Worm (Caenorhabditis elegans) whole organism, L4 larva: ENCODE measurements around the gene rmh-2.
A peak's percentile ranks its signal among the peaks of the same experiment; 100 is the strongest.

Source experiments
- F10B5.3 ChIP-seq: sonication (generic microtip); optimal IDR thresholded peaks from 2 replicates; lab custom pipeline; 2016; ENCODE audit warnings: mild to moderate bottlenecking, missing genetic modification characterization, missing compliant biosample characterization
- R02D3.7 ChIP-seq: fragments of 150-350 bp; sonication (generic microtip); optimal IDR thresholded peaks from 3 replicates; lab custom pipeline; 2014; ENCODE audit warnings: missing biosample characterization, missing genetic modification characterization
- Y48G9A.11 ChIP-seq: fragments of 200-800 bp; sonication (Bioruptor generic); IDR thresholded peaks from 2 replicates; pipeline ENCODE4 v1.3.6; 2022; ENCODE audit warnings: missing genetic modification reagents, missing genetic modification characterization, missing compliant biosample characterization
- aha-1 ChIP-seq: fragments of 150-350 bp; peaks from one replicate; lab custom pipeline; 2014; ENCODE audit warnings: missing biosample characterization, missing genetic modification characterization
- ama-1 ChIP-seq: fragments of 150-350 bp; optimal IDR thresholded peaks from 2 replicates; lab custom pipeline; 2014; ENCODE audit warnings: inconsistent platforms, mixed read lengths
- arid-1 ChIP-seq: fragments of 200-800 bp; sonication (Bioruptor generic); conservative IDR thresholded peaks from 2 replicates; pipeline ENCODE4 v1.3.6; 2022; ENCODE audit warnings: missing genetic modification reagents, missing genetic modification characterization, missing compliant biosample characterization
- ceh-82 ChIP-seq: sonication (generic microtip); optimal IDR thresholded peaks from 2 replicates; lab custom pipeline; 2017; ENCODE audit warnings: missing biosample characterization, missing genetic modification characterization
- ctbp-1 ChIP-seq: fragments of 200-800 bp; sonication (Bioruptor generic); IDR thresholded peaks from 2 replicates; pipeline ENCODE4 v1.3.6; 2022; ENCODE audit warnings: missing genetic modification reagents, missing genetic modification characterization, missing compliant biosample characterization
- daf-16 ChIP-seq, 3 experiments: sonication (generic microtip); optimal IDR thresholded peaks; 2 replicates each; lab custom pipeline; 2016 to 2017; ENCODE audit warnings: missing genetic modification characterization in 3 of 3, missing genetic modification reagents in 3 of 3, mild to moderate bottlenecking in 2 of 3, missing compliant biosample characterization in 2 of 3, missing biosample characterization in 1 of 3, moderate library complexity in 1 of 3
- dpl-1 ChIP-seq: fragments of 150-350 bp; optimal IDR thresholded peaks from 2 replicates; lab custom pipeline; 2014; ENCODE audit warnings: missing biosample characterization, missing genetic modification reagents, missing genetic modification characterization
- egl-27 ChIP-seq: sonication (generic microtip); optimal IDR thresholded peaks from 3 replicates; lab custom pipeline; 2017; ENCODE audit warnings: missing biosample characterization, missing genetic modification reagents, missing genetic modification characterization
- egl-43 ChIP-seq: fragments of 200-800 bp; sonication (Bioruptor generic); IDR thresholded peaks from 2 replicates; pipeline ENCODE4 v1.3.6; 2022; ENCODE audit warnings: missing genetic modification reagents, missing genetic modification characterization, missing compliant biosample characterization
- gei-8 ChIP-seq: fragments of 200-800 bp; sonication (Bioruptor generic); optimal IDR thresholded peaks from 2 replicates; lab custom pipeline; 2018; ENCODE audit warnings: mild to moderate bottlenecking, missing genetic modification characterization, missing compliant biosample characterization
- hif-1 ChIP-seq, 2 experiments: sonication (generic microtip); optimal IDR thresholded peaks; 2 replicates each; lab custom pipeline; 2016 to 2017; ENCODE audit warnings: missing compliant biosample characterization in 2 of 2, missing genetic modification characterization in 2 of 2, missing genetic modification reagents in 2 of 2, missing genotype in 2 of 2, mild to moderate bottlenecking in 1 of 2
- hlh-11 ChIP-seq: fragments of 200-800 bp; sonication (Bioruptor generic); optimal IDR thresholded peaks from 2 replicates; lab custom pipeline; 2018; ENCODE audit warnings: mild to moderate bottlenecking, missing genetic modification characterization, missing compliant biosample characterization
- hlh-30 ChIP-seq: sonication (generic microtip); optimal IDR thresholded peaks from 2 replicates; lab custom pipeline; 2017; ENCODE audit warnings: antibody characterized with exemption, mild to moderate bottlenecking, missing genetic modification characterization, missing compliant biosample characterization; ENCODE audit not compliant: insufficient read depth
- hmg-1.1 ChIP-seq: fragments of 200-800 bp; sonication (Bioruptor generic); IDR thresholded peaks from 2 replicates; pipeline ENCODE4 v1.3.6; 2022; ENCODE audit warnings: missing genetic modification reagents, missing genetic modification characterization, missing compliant biosample characterization
- lin-15B ChIP-seq: fragments of 150-350 bp; sonication (generic microtip); optimal IDR thresholded peaks from 3 replicates; lab custom pipeline; 2014; ENCODE audit warnings: missing biosample characterization, missing genetic modification characterization
- lin-38 ChIP-seq: fragments of 200-800 bp; sonication (Bioruptor generic); IDR thresholded peaks from 2 replicates; pipeline ENCODE4 v1.3.6; 2022; ENCODE audit warnings: missing genetic modification reagents, missing genetic modification characterization, missing compliant biosample characterization
- lir-3 ChIP-seq: sonication (generic microtip); optimal IDR thresholded peaks from 2 replicates; lab custom pipeline; 2016; ENCODE audit warnings: mild to moderate bottlenecking, missing genetic modification characterization, missing compliant biosample characterization
- lsy-2 ChIP-seq, 2 experiments: fragments of 150-350 bp in 1 of 2; sonication (generic microtip) in 1 of 2; optimal IDR thresholded peaks; 2 replicates each; lab custom pipeline; 2014 to 2017; ENCODE audit warnings: missing biosample characterization in 2 of 2, missing genetic modification characterization in 2 of 2
- madf-9 ChIP-seq: fragments of 200-800 bp; sonication (Bioruptor generic); conservative IDR thresholded peaks from 2 replicates; pipeline ENCODE4 v1.3.6; 2022; ENCODE audit warnings: missing genetic modification reagents, missing genetic modification characterization, missing compliant biosample characterization
- mep-1 ChIP-seq: fragments of 150-350 bp; sonication (generic microtip); optimal IDR thresholded peaks from 3 replicates; lab custom pipeline; 2014; ENCODE audit warnings: missing biosample characterization, missing genetic modification characterization
- mes-2 ChIP-seq: sonication (generic microtip); optimal IDR thresholded peaks from 2 replicates; lab custom pipeline; 2016; ENCODE audit warnings: missing genotype, mild to moderate bottlenecking, missing genetic modification characterization, missing compliant biosample characterization; ENCODE audit not compliant: poor library complexity, severe bottlenecking
- nhr-11 ChIP-seq: fragments of 150-350 bp; optimal IDR thresholded peaks from 2 replicates; lab custom pipeline; 2014; ENCODE audit warnings: missing biosample characterization, missing genetic modification characterization
- nhr-28 ChIP-seq: fragments of 150-350 bp; optimal IDR thresholded peaks from 2 replicates; lab custom pipeline; 2014; ENCODE audit warnings: missing biosample characterization, missing genetic modification characterization
- nhr-77 ChIP-seq: fragments of 150-350 bp; optimal IDR thresholded peaks from 2 replicates; lab custom pipeline; 2014; ENCODE audit warnings: missing biosample characterization, missing genetic modification characterization
- pha-4 ChIP-seq, 2 experiments: fragments of 150-350 bp in 1 of 2; fragments of 200-800 bp in 1 of 2; sonication (Bioruptor generic) in 1 of 2; IDR thresholded peaks in 1 of 2; optimal IDR thresholded peaks in 1 of 2; 2 replicates each; pipeline versions ENCODE4 v1.3.6 to Lab custom; 2014 to 2022; ENCODE audit warnings: missing genetic modification characterization in 2 of 2, missing genetic modification reagents in 2 of 2, missing biosample characterization in 1 of 2, missing compliant biosample characterization in 1 of 2
- php-3 ChIP-seq: fragments of 200-800 bp; sonication (Bioruptor generic); IDR thresholded peaks from 2 replicates; pipeline ENCODE4 v1.3.6; 2022; ENCODE audit warnings: missing genetic modification reagents, missing genetic modification characterization, missing compliant biosample characterization
- rbr-2 ChIP-seq: sonication (generic microtip); optimal IDR thresholded peaks from 2 replicates; lab custom pipeline; 2016; ENCODE audit warnings: missing genotype, missing genetic modification characterization, missing compliant biosample characterization
- saeg-2 ChIP-seq: fragments of 200-800 bp; sonication (Bioruptor generic); IDR thresholded peaks from 2 replicates; pipeline ENCODE4 v1.3.6; 2022; ENCODE audit warnings: missing genetic modification reagents, missing genetic modification characterization, missing compliant biosample characterization
- set-16 ChIP-seq: fragments of 200-800 bp; sonication (Bioruptor generic); IDR thresholded peaks from 2 replicates; pipeline ENCODE4 v1.3.6; 2022; ENCODE audit warnings: missing genetic modification reagents, missing genetic modification characterization, missing compliant biosample characterization
- skn-1 ChIP-seq: fragments of 150-350 bp; optimal IDR thresholded peaks from 2 replicates; lab custom pipeline; 2014; ENCODE audit warnings: missing biosample characterization, missing genetic modification characterization
- snpc-4 ChIP-seq: fragments of 150-350 bp; optimal IDR thresholded peaks from 2 replicates; lab custom pipeline; 2014; ENCODE audit warnings: missing biosample characterization, missing genetic modification characterization
- spr-3 ChIP-seq: fragments of 200-800 bp; sonication (Bioruptor generic); optimal IDR thresholded peaks from 2 replicates; lab custom pipeline; 2018; ENCODE audit warnings: mild to moderate bottlenecking, missing genetic modification characterization, missing compliant biosample characterization
- tag-97 ChIP-seq: fragments of 200-800 bp; sonication (Bioruptor generic); IDR thresholded peaks from 2 replicates; pipeline ENCODE4 v1.3.6; 2022; ENCODE audit warnings: missing genetic modification characterization, missing compliant biosample characterization
- unc-130 ChIP-seq: sonication (generic microtip); optimal IDR thresholded peaks from 2 replicates; lab custom pipeline; 2016; ENCODE audit warnings: missing genetic modification reagents, missing genetic modification characterization, missing compliant biosample characterization
- ztf-11 ChIP-seq: fragments of 150-350 bp; optimal IDR thresholded peaks from 2 replicates; lab custom pipeline; 2014; ENCODE audit warnings: missing biosample characterization, missing genetic modification characterization

The rmh-2 gene

DNA sequence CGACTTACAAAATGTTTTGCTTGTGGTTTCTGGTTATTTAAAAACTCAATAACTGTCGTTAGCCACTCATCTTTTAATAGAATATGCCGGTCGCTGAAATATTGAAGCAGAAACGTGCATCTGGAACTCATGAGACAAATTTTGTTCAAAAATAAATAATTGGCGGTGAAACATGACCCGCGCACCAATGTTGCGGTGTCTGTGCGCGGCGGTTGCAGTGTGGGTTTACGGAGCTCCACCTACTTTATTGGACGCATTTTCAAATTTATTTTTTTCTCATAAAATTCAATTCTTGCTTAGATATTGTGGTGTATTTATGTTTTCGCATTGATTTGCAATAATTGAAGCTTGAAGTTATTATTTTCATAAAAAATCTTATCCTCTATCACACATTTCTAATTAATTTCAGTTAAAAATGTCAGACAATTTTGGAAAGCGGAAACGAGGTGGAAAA is at the start of gene rmh-2, which contains the start of gene suds-3:
TSS of gene rmh-2 (minus strand) at position 164 of the 454 bp plus-strand sequence.
TSS of gene suds-3 (plus strand) at position 404 of the 454 bp plus-strand sequence.
- peak; percentile 1 for TF ChIP-seq nhr-77 (tag; lab: Kevin White, UChicago)
- TF ChIP-seq hif-1 (tag; optimal IDR thresholded peaks at IDR 0.05; lab: Kevin White, UChicago), result no peak
- no peak for TF ChIP-seq daf-16 (GFP tag; optimal IDR thresholded peaks at IDR 0.05; lab: Kevin White, UChicago)
- no peak for TF ChIP-seq daf-16 (tag; optimal IDR thresholded peaks at IDR 0.05; lab: Kevin White, UChicago)
- no peak for TF ChIP-seq lin-15B
- peak; percentile 79 for TF ChIP-seq dpl-1 (GFP tag; lab: Kevin White, UChicago)
- no peak for TF ChIP-seq tag-97 (GFP tag; lab: Robert Waterston, UW)
- TF ChIP-seq R02D3.7 (tag; lab: Kevin White, UChicago), result peak; percentile 85
- 0 out of 2 replicates have a peak, but pooled peaks have one; percentile 32 for TF ChIP-seq pha-4 (GFP tag; IDR thresholded peaks at IDR 0.05; lab: Robert Waterston, UW)
- no peak for TF ChIP-seq pha-4 (tag; optimal IDR thresholded peaks at IDR 0.05; lab: Kevin White, UChicago)
- peak; percentile 27 for TF ChIP-seq hlh-30
- TF ChIP-seq hlh-11, result no peak
- TF ChIP-seq nhr-28, result peak; percentile 23
- TF ChIP-seq madf-9, result no peak

ce11 chrV:9978425-9978824 is 47.9 kb upstream of the rmh-2 start:
- TF ChIP-seq lir-3, result no peak
- 0 out of 2 replicates have a peak, but pooled peaks have one; percentile 35 for TF ChIP-seq ctbp-1 (GFP tag; lab: Robert Waterston, UW)
- TF ChIP-seq saeg-2 (GFP tag; lab: Robert Waterston, UW), result no peak
- TF ChIP-seq arid-1 (GFP tag; lab: Robert Waterston, UW), result 0 out of 2 replicates have a peak, but pooled peaks have one; percentile 25
- TF ChIP-seq set-16 (GFP tag; lab: Robert Waterston, UW), result peak; percentile 29; the same call in 1 of the 2 replicates
- 0 out of 2 replicates have a peak, but pooled peaks have one; percentile 21 for TF ChIP-seq pha-4 (GFP tag; IDR thresholded peaks at IDR 0.05; lab: Robert Waterston, UW)
- no peak for TF ChIP-seq pha-4 (tag; optimal IDR thresholded peaks at IDR 0.05; lab: Kevin White, UChicago)
- peak; percentile 65; the same call in 1 of the 2 replicates for TF ChIP-seq egl-43
- TF ChIP-seq ama-1 (lab: Kevin White, UChicago), result no peak
- TF ChIP-seq nhr-11, result no peak
- peak in 1 of 2 experiments; percentile 41 for TF ChIP-seq lsy-2 (tag; optimal IDR thresholded peaks at IDR 0.05; lab: Kevin White, UChicago)
- 0 out of 2 replicates have a peak, but pooled peaks have one; percentile 11 for TF ChIP-seq Y48G9A.11 (GFP tag; lab: Robert Waterston, UW)
- no peak for TF ChIP-seq spr-3 (GFP tag; lab: Kevin White, UChicago)
- no peak for TF ChIP-seq skn-1
- TF ChIP-seq rbr-2 (tag; lab: Kevin White, UChicago), result peak; percentile 65
- TF ChIP-seq aha-1 (tag; lab: Kevin White, UChicago), result peak; percentile 24
- peak; percentile 52 for TF ChIP-seq lin-38 (GFP tag; lab: Robert Waterston, UW)
- peak; percentile 20 for TF ChIP-seq mep-1 (tag; lab: Kevin White, UChicago)
- TF ChIP-seq ztf-11 (tag; lab: Kevin White, UChicago), result no peak
- TF ChIP-seq hmg-1.1 (GFP tag; lab: Robert Waterston, UW), result 0 out of 2 replicates have a peak, but pooled peaks have one; percentile 15
- TF ChIP-seq unc-130, result peak; percentile 11

DNA sequence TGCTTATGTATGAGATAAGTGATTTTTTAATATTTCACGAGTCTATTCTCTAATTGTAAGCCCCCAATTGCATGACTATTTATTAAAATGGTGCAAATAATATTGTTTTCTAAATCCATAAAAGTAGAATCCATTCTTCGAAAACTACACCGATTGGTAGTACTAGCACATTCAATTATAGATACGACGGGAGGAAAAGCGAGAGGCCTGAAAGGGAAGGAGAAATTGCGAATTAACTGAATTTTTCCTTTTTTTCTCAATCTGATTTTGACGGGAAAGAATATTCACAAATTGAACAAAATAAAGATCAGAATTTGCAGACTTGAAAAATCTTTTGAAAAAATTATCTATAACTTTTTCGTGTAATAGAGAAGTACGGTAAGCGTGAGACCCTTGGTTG is 46.6 kb upstream of the rmh-2 start:
- TF ChIP-seq egl-27 (tag; lab: Kevin White, UChicago) (no peak), ceh-82 (tag; lab: Kevin White, UChicago) (no peak), gei-8 (GFP tag; lab: Kevin White, UChicago) (no peak), F10B5.3 (tag; lab: Kevin White, UChicago) (no peak), snpc-4 (tag; lab: Kevin White, UChicago) (no peak), mes-2 (tag; lab: Kevin White, UChicago) (no peak), php-3 (no peak)
